Fruit fly (Drosophila melanogaster): ENCODE results near the gene mtgo.
A peak's percentile ranks its signal among the peaks of the same experiment; 100 is the strongest.

mtgo gene

dm6 chr2L:16689800-16690618, 145.2 kb downstream of the mtgo start (continued):
- no peak for TF ChIP-seq mam (GFP tag; optimal IDR thresholded peaks at IDR 0.05)
- no peak for TF ChIP-seq klu (GFP tag; IDR thresholded peaks at IDR 0.05)
- no peak for TF ChIP-seq her (GFP tag; optimal IDR thresholded peaks at IDR 0.05)
- peak; percentile 49 for TF ChIP-seq CG9727 (GFP tag; optimal IDR thresholded peaks at IDR 0.05)
- TF ChIP-seq tup (GFP tag; optimal IDR thresholded peaks at IDR 0.05) = no peak
- no peak for TF ChIP-seq Hmx (GFP tag; optimal IDR thresholded peaks at IDR 0.05)
- peak in 1 of 2 experiments; percentile 27 for TF ChIP-seq dpn (GFP tag; optimal IDR thresholded peaks at IDR 0.05)
- no peak for TF ChIP-seq rib (GFP tag; IDR thresholded peaks at IDR 0.05)
- peak; percentile 30 for TF ChIP-seq Sox102F (GFP tag; optimal IDR thresholded peaks at IDR 0.05)
- TF ChIP-seq nerfin-1 (tag; optimal IDR thresholded peaks at IDR 0.05) = peak; percentile 38
- no peak for TF ChIP-seq CG34376 (GFP tag; optimal IDR thresholded peaks at IDR 0.05)
- no peak for TF ChIP-seq CG17328 (GFP tag; IDR thresholded peaks at IDR 0.05)
- no peak for TF ChIP-seq ab (GFP tag; optimal IDR thresholded peaks at IDR 0.05)
- peak; percentile 99 for TF ChIP-seq scrt (GFP tag; optimal IDR thresholded peaks at IDR 0.05)
- no peak for TF ChIP-seq CG2129 (GFP tag; IDR thresholded peaks at IDR 0.05; ENCODE audit: partially characterized antibody)
- no peak for TF ChIP-seq CG14710 (tag; optimal IDR thresholded peaks at IDR 0.05)
- TF ChIP-seq CG6175 (GFP tag; IDR thresholded peaks at IDR 0.05) = no peak
- peak; percentile 46 for TF ChIP-seq pho (GFP tag; optimal IDR thresholded peaks at IDR 0.05)
- 0 out of 2 replicates have a peak, but pooled peaks have one; percentile 18 for TF ChIP-seq onecut (GFP tag; IDR thresholded peaks at IDR 0.05)
- TF ChIP-seq ase (GFP tag; IDR thresholded peaks at IDR 0.05) = no peak
- no peak for TF ChIP-seq CG17361 (GFP tag; IDR thresholded peaks at IDR 0.05)
- no peak for TF ChIP-seq CG33213 (GFP tag; optimal IDR thresholded peaks at IDR 0.05)
- TF ChIP-seq Awh (GFP tag; IDR thresholded peaks at IDR 0.05) = no peak
- TF ChIP-seq pfk (GFP tag; optimal IDR thresholded peaks at IDR 0.05) = no peak
- TF ChIP-seq wek (GFP tag; optimal IDR thresholded peaks at IDR 0.05) = no peak
- no peak for TF ChIP-seq Tbp (GFP tag; optimal IDR thresholded peaks at IDR 0.05)
- TF ChIP-seq CG10654 (GFP tag; optimal IDR thresholded peaks at IDR 0.05) = no peak
- TF ChIP-seq CG4282 (GFP tag; optimal IDR thresholded peaks at IDR 0.05) = no peak
- TF ChIP-seq Aef1 (GFP tag; IDR thresholded peaks at IDR 0.05) = no peak
- no peak for TF ChIP-seq CG1603 (tag; optimal IDR thresholded peaks at IDR 0.05)
- TF ChIP-seq corto (GFP tag; optimal IDR thresholded peaks at IDR 0.05) = no peak
- no peak for TF ChIP-seq Sin3A (optimal IDR thresholded peaks at IDR 0.05)
- peak; percentile 3 for TF ChIP-seq CG18011 (GFP tag; optimal IDR thresholded peaks at IDR 0.05)
- TF ChIP-seq CG15514 (GFP tag; optimal IDR thresholded peaks at IDR 0.05) = no peak
- no peak for TF ChIP-seq CG3995 (GFP tag; optimal IDR thresholded peaks at IDR 0.05)
- no peak for TF ChIP-seq CG5245 (GFP tag; optimal IDR thresholded peaks at IDR 0.05)
- TF ChIP-seq slou (GFP tag; optimal IDR thresholded peaks at IDR 0.05) = no peak
- no peak for TF ChIP-seq sug (tag; optimal IDR thresholded peaks at IDR 0.05)
- no peak for TF ChIP-seq mirr (GFP tag; optimal IDR thresholded peaks at IDR 0.05)
- TF ChIP-seq Sox100B (GFP tag; optimal IDR thresholded peaks at IDR 0.05) = no peak
- no peak for TF ChIP-seq CG11247 (GFP tag; IDR thresholded peaks at IDR 0.05)
- no peak for TF ChIP-seq zf30C (GFP tag; optimal IDR thresholded peaks at IDR 0.05)
- no peak for TF ChIP-seq vnd (GFP tag; IDR thresholded peaks at IDR 0.05; ENCODE audit: partially characterized antibody)
- no peak for TF ChIP-seq Mad (GFP tag; optimal IDR thresholded peaks at IDR 0.05)
- no peak for TF ChIP-seq gsb-n (tag; optimal IDR thresholded peaks at IDR 0.05)
- TF ChIP-seq H15 (GFP tag; IDR thresholded peaks at IDR 0.05) = no peak
- peak; percentile 59 to 65 for TF ChIP-seq Trl (optimal IDR thresholded peaks at IDR 0.05)
- peak; percentile 12 for TF ChIP-seq Trl (GFP tag; optimal IDR thresholded peaks at IDR 0.05)
- TF ChIP-seq CG6689 (GFP tag; IDR thresholded peaks at IDR 0.05) = no peak
- peak; percentile 86 for TF ChIP-seq psq (GFP tag; optimal IDR thresholded peaks at IDR 0.05)
- no peak for TF ChIP-seq crol (GFP tag; IDR thresholded peaks at IDR 0.05)

Data from whole organism, embryonic.